Worm (Caenorhabditis elegans): ENCODE results near the gene F14F3.5.
A peak's percentile ranks its signal among the peaks of the same experiment; 100 is the strongest.

F14F3.5 gene

ce11 chrX:10568385-10569149 is 39.5 kb upstream of the F14F3.5 start (continued):
- TF ChIP-seq F10B5.3 (tag; optimal IDR thresholded peaks at IDR 0.05): peak; percentile 84
- TF ChIP-seq F49E8.2 (tag; optimal IDR thresholded peaks at IDR 0.05; ENCODE audit: borderline replicate concordance): no peak
- TF ChIP-seq nhr-42 (GFP tag; IDR thresholded peaks at IDR 0.05): peak; percentile 61
- peak; percentile 87 for TF ChIP-seq ceh-28 (tag; optimal IDR thresholded peaks at IDR 0.05)
- peak; percentile 92 for TF ChIP-seq F37D6.2 (tag; optimal IDR thresholded peaks at IDR 0.05)
- peak; percentile 97 for TF ChIP-seq rbr-2 (tag; optimal IDR thresholded peaks at IDR 0.05)
- 0 out of 2 replicates have a peak, but pooled peaks have one; percentile 7 for TF ChIP-seq tag-97 (GFP tag; IDR thresholded peaks at IDR 0.05)
- TF ChIP-seq egl-27 (tag; optimal IDR thresholded peaks at IDR 0.05): no peak
- peak; percentile 73 for TF ChIP-seq saeg-2 (GFP tag; IDR thresholded peaks at IDR 0.05)
- 0 out of 2 replicates have a peak, but pooled peaks have one; percentile 8 for TF ChIP-seq D1046.2 (GFP tag; IDR thresholded peaks at IDR 0.05)
- peak; percentile 97 for TF ChIP-seq hmg-1.1 (GFP tag; IDR thresholded peaks at IDR 0.05)
- peak; percentile 85 for TF ChIP-seq gei-8 (GFP tag; optimal IDR thresholded peaks at IDR 0.05)
- peak; percentile 45 for TF ChIP-seq spr-3 (GFP tag; optimal IDR thresholded peaks at IDR 0.05)
- no peak for TF ChIP-seq zfp-3 (GFP tag; conservative IDR thresholded peaks at IDR 0.05)
- peak; percentile 92 for TF ChIP-seq egl-43 (GFP tag; IDR thresholded peaks at IDR 0.05)
- TF ChIP-seq lsy-2 (tag; optimal IDR thresholded peaks at IDR 0.05): peak; percentile 77 to 89
- TF ChIP-seq set-16 (GFP tag; IDR thresholded peaks at IDR 0.05): peak; percentile 98
- TF ChIP-seq dve-1 (tag; optimal IDR thresholded peaks at IDR 0.05; ENCODE audit: insufficient read depth): peak; percentile 97
- TF ChIP-seq snpc-4 (tag; optimal IDR thresholded peaks at IDR 0.05): peak; percentile 4
- peak; percentile 89 for TF ChIP-seq nhr-28 (tag; optimal IDR thresholded peaks at IDR 0.05)
- peak; percentile 53 for TF ChIP-seq nhr-10 (tag; optimal IDR thresholded peaks at IDR 0.05)
- TF ChIP-seq zfp-2 (tag; optimal IDR thresholded peaks at IDR 0.05): peak; percentile 62
- peak; percentile 32 for TF ChIP-seq nhr-25 (tag; optimal IDR thresholded peaks at IDR 0.05; ENCODE audit: borderline replicate concordance, insufficient read depth)
- TF ChIP-seq nhr-111 (GFP tag; optimal IDR thresholded peaks at IDR 0.05): peak; percentile 54
- TF ChIP-seq daf-19 (GFP tag; conservative IDR thresholded peaks at IDR 0.05): no peak
- TF ChIP-seq daf-12 (tag; optimal IDR thresholded peaks at IDR 0.05): no peak
- peak; percentile 56; the same call in 1 of the 2 replicates for TF ChIP-seq vab-7 (GFP tag; IDR thresholded peaks at IDR 0.05)
- peak; percentile 95 to 98 for TF ChIP-seq mdl-1 (tag; optimal IDR thresholded peaks at IDR 0.05)
- TF ChIP-seq nhr-76 (tag; optimal IDR thresholded peaks at IDR 0.05): no peak
- TF ChIP-seq fkh-10 (GFP tag; optimal IDR thresholded peaks at IDR 0.05): peak; percentile 22
- no peak for TF ChIP-seq fos-1 (tag; optimal IDR thresholded peaks at IDR 0.05)
- TF ChIP-seq Y48G9A.11 (GFP tag; IDR thresholded peaks at IDR 0.05): no peak
- peak; percentile 99 for TF ChIP-seq hlh-30 (tag; optimal IDR thresholded peaks at IDR 0.05; ENCODE audit: insufficient read depth)
- no peak for TF ChIP-seq sdz-12 (GFP tag; optimal IDR thresholded peaks at IDR 0.05)
- peak; percentile 50 for TF ChIP-seq tra-1 (GFP tag; IDR thresholded peaks at IDR 0.05)
- no peak for TF ChIP-seq ceh-44 (GFP tag; IDR thresholded peaks at IDR 0.05)
- peak; percentile 72 for TF ChIP-seq ceh-32 (tag; optimal IDR thresholded peaks at IDR 0.05; ENCODE audit: poor library complexity)
- peak; percentile 39 for TF ChIP-seq lin-1 (GFP tag; IDR thresholded peaks at IDR 0.05)

DNA sequence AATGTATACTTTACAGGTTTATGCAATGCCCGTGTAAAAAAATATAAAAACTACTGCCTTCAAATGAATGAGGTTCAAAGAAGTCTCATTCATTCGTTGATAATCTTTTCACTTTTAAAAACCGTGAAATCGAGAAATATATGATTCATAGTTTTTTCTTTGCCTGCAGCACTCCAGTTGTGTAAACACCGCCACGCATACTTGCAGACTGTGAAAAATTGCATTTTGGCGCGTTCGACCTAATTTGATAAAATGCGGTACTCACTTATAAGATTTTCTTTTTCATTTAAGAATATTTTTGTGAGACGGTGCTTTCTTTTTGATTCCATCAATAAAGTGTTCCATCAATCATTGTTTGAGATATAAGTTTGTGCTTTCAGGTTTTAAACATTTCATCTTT is 37.7 kb upstream of the F14F3.5 start:
- no peak for TF ChIP-seq skn-1 (tag; optimal IDR thresholded peaks at IDR 0.05)
- peak; percentile 17 for TF ChIP-seq ces-1 (GFP tag; optimal IDR thresholded peaks at IDR 0.05)
- peak; percentile 66 for TF ChIP-seq dpl-1 (GFP tag; optimal IDR thresholded peaks at IDR 0.05)
- TF ChIP-seq unc-62 (GFP tag; optimal IDR thresholded peaks at IDR 0.05 in 1 of 2): peak in 1 of 2 experiments; percentile 11
- no peak for TF ChIP-seq unc-62 (tag; optimal IDR thresholded peaks at IDR 0.05)
- peak; percentile 5 for TF ChIP-seq hlh-30 (tag; optimal IDR thresholded peaks at IDR 0.05; ENCODE audit: insufficient read depth)
- TF ChIP-seq aha-1 (tag): peak; percentile 75
- no peak for TF ChIP-seq zip-11 (GFP tag; IDR thresholded peaks at IDR 0.05)
- TF ChIP-seq D1046.2 (GFP tag; IDR thresholded peaks at IDR 0.05): no peak
- TF ChIP-seq duxl-1 (tag; optimal IDR thresholded peaks at IDR 0.05; ENCODE audit: poor library complexity): no peak
- no peak for TF ChIP-seq T20F7.1 (GFP tag; optimal IDR thresholded peaks at IDR 0.05)
- no peak for TF ChIP-seq zfp-2 (tag; optimal IDR thresholded peaks at IDR 0.05)
- no peak for TF ChIP-seq egl-27 (tag; optimal IDR thresholded peaks at IDR 0.05)
- no peak for TF ChIP-seq ceh-28 (tag; optimal IDR thresholded peaks at IDR 0.05)
- TF ChIP-seq mep-1 (tag; optimal IDR thresholded peaks at IDR 0.05): peak; percentile 60
- TF ChIP-seq madf-5 (GFP tag; IDR thresholded peaks at IDR 0.05): no peak
